Fruit fly (Drosophila melanogaster) whole organism, embryonic: Measurements from ENCODE around the gene nesd.

Source experiments
- Antp ChIP-seq: fragments of 200-800 bp; sonication (Bioruptor generic); optimal IDR thresholded peaks from 3 replicates; lab custom pipeline; 2016; ENCODE audit warnings: missing biosample characterization, missing genetic modification characterization
- Bgb ChIP-seq: fragments of 200-800 bp; sonication (Bioruptor generic); IDR thresholded peaks from 2 replicates; pipeline ENCODE4 v1.3.6; 2022; ENCODE audit warnings: missing biosample characterization, missing genetic modification characterization; ENCODE audit not compliant: partially characterized antibody
- CG10462 ChIP-seq: fragments of 200-800 bp; sonication (Bioruptor generic); optimal IDR thresholded peaks from 2 replicates; lab custom pipeline; 2016; ENCODE audit warnings: missing biosample characterization, missing genetic modification characterization
- CG10959 ChIP-seq: fragments of 200-800 bp; sonication (Bioruptor generic); IDR thresholded peaks from 2 replicates; pipeline ENCODE4 v1.3.6; 2022; ENCODE audit warnings: missing biosample characterization, missing genetic modification characterization
- CG11560 ChIP-seq: fragments of 200-800 bp; sonication (Bioruptor generic); IDR thresholded peaks from 3 replicates; pipeline ENCODE4 v1.3.6; 2022; ENCODE audit warnings: missing biosample characterization, missing genetic modification characterization
- CG13123 ChIP-seq: fragments of 200-800 bp; sonication (Bioruptor generic); optimal IDR thresholded peaks from 2 replicates; lab custom pipeline; 2016; ENCODE audit warnings: missing biosample characterization, missing genetic modification characterization
- CG14710 ChIP-seq: fragments of 200-800 bp; sonication (Bioruptor generic); optimal IDR thresholded peaks from 3 replicates; lab custom pipeline; 2019; ENCODE audit warnings: missing biosample characterization, mild to moderate bottlenecking, missing genetic modification characterization, moderate library complexity
- CG14860 ChIP-seq: fragments of 200-800 bp; sonication (Bioruptor generic); IDR thresholded peaks from 3 replicates; pipeline ENCODE4 v1.3.6; 2022; ENCODE audit warnings: missing biosample characterization, missing genetic modification characterization; ENCODE audit not compliant: partially characterized antibody
- CG14965 ChIP-seq: fragments of 200-800 bp; sonication (Bioruptor generic); optimal IDR thresholded peaks from 2 replicates; lab custom pipeline; 2016; ENCODE audit warnings: missing biosample characterization, missing genetic modification characterization, borderline replicate concordance
- CG1832 ChIP-seq: fragments of 200-800 bp; sonication (Bioruptor generic); optimal IDR thresholded peaks from 2 replicates; lab custom pipeline; 2017; ENCODE audit warnings: missing biosample characterization, mild to moderate bottlenecking, missing genetic modification characterization, inconsistent platforms
- CG32532 ChIP-seq: fragments of 200-800 bp; sonication (Bioruptor generic); IDR thresholded peaks from 2 replicates; pipeline ENCODE4 v1.3.6; 2022; ENCODE audit warnings: missing biosample characterization, missing genetic modification characterization
- CG32767 ChIP-seq: fragments of 200-800 bp; sonication (Bioruptor generic); IDR thresholded peaks from 2 replicates; pipeline ENCODE4 v1.3.6; 2022; ENCODE audit warnings: missing biosample characterization, missing genetic modification characterization
- CG33213 ChIP-seq: fragments of 200-800 bp; sonication (Bioruptor generic); optimal IDR thresholded peaks from 3 replicates; lab custom pipeline; 2016; ENCODE audit warnings: missing biosample characterization, missing genetic modification characterization
- CG34376 ChIP-seq: fragments of 200-800 bp; sonication (Bioruptor generic); optimal IDR thresholded peaks from 2 replicates; lab custom pipeline; 2018; ENCODE audit warnings: missing biosample characterization, mild to moderate bottlenecking, missing genetic modification characterization
- CG3995 ChIP-seq: fragments of 200-800 bp; sonication (Bioruptor generic); optimal IDR thresholded peaks from 3 replicates; lab custom pipeline; 2016; ENCODE audit warnings: missing biosample characterization, missing genetic modification characterization
- CG4854 ChIP-seq: fragments of 200-800 bp; sonication (Bioruptor generic); optimal IDR thresholded peaks from 2 replicates; lab custom pipeline; 2016; ENCODE audit warnings: missing biosample characterization, missing genetic modification characterization, inconsistent platforms
- CG6272 ChIP-seq: fragments of 200-800 bp; sonication (Bioruptor generic); IDR thresholded peaks from 2 replicates; pipeline ENCODE4 v1.3.6; 2022; ENCODE audit warnings: missing biosample characterization, missing genetic modification characterization
- CG6654 ChIP-seq: fragments of 200-800 bp; sonication (Bioruptor generic); optimal IDR thresholded peaks from 2 replicates; lab custom pipeline; 2017; ENCODE audit warnings: missing biosample characterization, mild to moderate bottlenecking, missing genetic modification characterization
- CG6791 ChIP-seq: fragments of 200-800 bp; sonication (Bioruptor generic); IDR thresholded peaks from 3 replicates; pipeline ENCODE4 v1.3.6; 2022; ENCODE audit warnings: missing biosample characterization, missing genetic modification characterization; ENCODE audit not compliant: partially characterized antibody
- CG8290 ChIP-seq, 3 experiments: fragments of 200-800 bp; sonication (Bioruptor generic); optimal IDR thresholded peaks; 2 replicates each; lab custom pipeline; 2016 to 2019; ENCODE audit warnings: missing biosample characterization in 3 of 3, missing genetic modification characterization in 3 of 3, mild to moderate bottlenecking in 2 of 3, moderate library complexity in 1 of 3
- CG9797 ChIP-seq: fragments of 200-800 bp; sonication (Bioruptor generic); optimal IDR thresholded peaks from 3 replicates; lab custom pipeline; 2018; ENCODE audit warnings: missing biosample characterization, mild to moderate bottlenecking, missing genetic modification characterization
- CTCF ChIP-seq: fragments of 200-800 bp; sonication (Bioruptor generic); optimal IDR thresholded peaks from 2 replicates; lab custom pipeline; 2017; ENCODE audit warnings: missing biosample characterization, mild to moderate bottlenecking, missing genetic modification characterization, moderate library complexity
- D ChIP-seq, 2 experiments: fragments of 200-800 bp in 1 of 2; fragments of >200 bp in 1 of 2; sonication (Bioruptor generic) in 1 of 2; optimal IDR thresholded peaks; 2 replicates in 1 of 2; 3 replicates in 1 of 2; lab custom pipeline; 2017; ENCODE audit warnings: mild to moderate bottlenecking in 1 of 2, missing biosample characterization in 1 of 2, missing genetic modification characterization in 1 of 2, missing genetic modification reagents in 1 of 2
- Dp ChIP-seq: fragments of 200-800 bp; sonication (Bioruptor generic); optimal IDR thresholded peaks from 2 replicates; lab custom pipeline; 2018; ENCODE audit warnings: missing biosample characterization, mild to moderate bottlenecking, missing genetic modification characterization, moderate library complexity
- Eip74EF ChIP-seq, 2 experiments: fragments of 200-800 bp in 1 of 2; fragments of >200 bp in 1 of 2; sonication (Bioruptor generic) in 1 of 2; optimal IDR thresholded peaks; 2 replicates each; lab custom pipeline; 2017 to 2019; ENCODE audit warnings: missing biosample characterization in 2 of 2, missing genetic modification characterization in 2 of 2, mild to moderate bottlenecking in 1 of 2, moderate library complexity in 1 of 2
- HLH54F ChIP-seq: fragments of 200-800 bp; sonication (Bioruptor generic); optimal IDR thresholded peaks from 3 replicates; lab custom pipeline; 2016; ENCODE audit warnings: missing biosample characterization, missing genetic modification characterization
- Hmr ChIP-seq: fragments of 200-800 bp; sonication (Bioruptor generic); optimal IDR thresholded peaks from 3 replicates; lab custom pipeline; 2017; ENCODE audit warnings: mild to moderate bottlenecking, missing biosample characterization, missing genetic modification reagents, missing genetic modification characterization
- Hr51 ChIP-seq, 2 experiments: fragments of 200-800 bp; sonication (Bioruptor generic); optimal IDR thresholded peaks; 2 replicates in 1 of 2; 3 replicates in 1 of 2; lab custom pipeline; 2016 to 2018; ENCODE audit warnings: missing biosample characterization in 2 of 2, missing genetic modification characterization in 2 of 2, mild to moderate bottlenecking in 1 of 2, moderate library complexity in 1 of 2
- NK7.1 ChIP-seq: fragments of 200-800 bp; sonication (Bioruptor generic); optimal IDR thresholded peaks from 3 replicates; lab custom pipeline; 2016; ENCODE audit warnings: missing biosample characterization, missing genetic modification characterization
- Rx ChIP-seq: fragments of 200-800 bp; sonication (Bioruptor generic); IDR thresholded peaks from 2 replicates; pipeline ENCODE4 v1.3.6; 2022; ENCODE audit warnings: missing biosample characterization, missing genetic modification characterization
- br ChIP-seq: fragments of >200 bp; optimal IDR thresholded peaks from 2 replicates; lab custom pipeline; 2017
- caup ChIP-seq: fragments of 200-800 bp; sonication (Bioruptor generic); optimal IDR thresholded peaks from 3 replicates; lab custom pipeline; 2017; ENCODE audit warnings: missing biosample characterization, mild to moderate bottlenecking, missing genetic modification characterization, moderate library complexity; ENCODE audit not compliant: severe bottlenecking
- chinmo ChIP-seq: fragments of 200-800 bp; sonication (Bioruptor generic); IDR thresholded peaks from 4 replicates; pipeline ENCODE4 v1.3.6; 2022; ENCODE audit warnings: missing biosample characterization, missing genetic modification characterization; ENCODE audit not compliant: partially characterized antibody
- dm ChIP-seq: fragments of 200-800 bp; sonication (Bioruptor generic); optimal IDR thresholded peaks from 3 replicates; lab custom pipeline; 2016; ENCODE audit warnings: missing biosample characterization, missing genetic modification characterization
- dmrt11E ChIP-seq: fragments of 200-800 bp; sonication (Bioruptor generic); optimal IDR thresholded peaks from 3 replicates; lab custom pipeline; 2018; ENCODE audit warnings: missing biosample characterization, mild to moderate bottlenecking, missing genetic modification characterization, moderate library complexity
- ftz-f1 ChIP-seq: fragments of 200-800 bp; sonication (Bioruptor generic); optimal IDR thresholded peaks from 2 replicates; lab custom pipeline; 2016; ENCODE audit warnings: missing biosample characterization, missing genetic modification characterization
- gce ChIP-seq: fragments of 200-800 bp; sonication (Bioruptor generic); IDR thresholded peaks from 3 replicates; pipeline ENCODE4 v1.3.6; 2022; ENCODE audit warnings: missing biosample characterization, missing genetic modification characterization
- gfzf ChIP-seq: fragments of 200-800 bp; sonication (Bioruptor generic); optimal IDR thresholded peaks from 2 replicates; lab custom pipeline; 2016; ENCODE audit warnings: missing biosample characterization, mild to moderate bottlenecking, missing genetic modification characterization, moderate library complexity
- klu ChIP-seq: fragments of 200-800 bp; sonication (Bioruptor generic); IDR thresholded peaks from 2 replicates; pipeline ENCODE4 v1.3.6; 2022; ENCODE audit warnings: missing biosample characterization, missing genetic modification characterization
- nerfin-1 ChIP-seq: fragments of 200-800 bp; sonication (Bioruptor generic); optimal IDR thresholded peaks from 3 replicates; lab custom pipeline; 2019; ENCODE audit warnings: missing biosample characterization, mild to moderate bottlenecking, missing genetic modification characterization, moderate library complexity
- phol ChIP-seq: fragments of 200-800 bp; sonication (Bioruptor generic); optimal IDR thresholded peaks from 3 replicates; lab custom pipeline; 2018; ENCODE audit warnings: missing biosample characterization, mild to moderate bottlenecking, missing genetic modification characterization, moderate library complexity
- pzg ChIP-seq: fragments of 200-800 bp; sonication (Bioruptor generic); optimal IDR thresholded peaks from 3 replicates; lab custom pipeline; 2018; ENCODE audit warnings: missing biosample characterization, mild to moderate bottlenecking, missing genetic modification characterization, moderate library complexity
- sens ChIP-seq: fragments of 200-800 bp; sonication (Bioruptor generic); peaks from one replicate; lab custom pipeline; 2016; ENCODE audit warnings: missing biosample characterization, missing genetic modification characterization
- sob ChIP-seq: fragments of 200-800 bp; sonication (Bioruptor generic); IDR thresholded peaks from 2 replicates; pipeline ENCODE4 v1.3.6; 2022; ENCODE audit warnings: missing biosample characterization, missing genetic modification characterization
- tin ChIP-seq: fragments of 200-800 bp; sonication (Bioruptor generic); optimal IDR thresholded peaks from 3 replicates; lab custom pipeline; 2016; ENCODE audit warnings: missing biosample characterization, missing genetic modification characterization
- zen ChIP-seq: fragments of 200-800 bp; sonication (Bioruptor generic); optimal IDR thresholded peaks from 3 replicates; lab custom pipeline; 2018; ENCODE audit warnings: missing biosample characterization, mild to moderate bottlenecking, missing genetic modification characterization, moderate library complexity

nesd gene

DNA sequence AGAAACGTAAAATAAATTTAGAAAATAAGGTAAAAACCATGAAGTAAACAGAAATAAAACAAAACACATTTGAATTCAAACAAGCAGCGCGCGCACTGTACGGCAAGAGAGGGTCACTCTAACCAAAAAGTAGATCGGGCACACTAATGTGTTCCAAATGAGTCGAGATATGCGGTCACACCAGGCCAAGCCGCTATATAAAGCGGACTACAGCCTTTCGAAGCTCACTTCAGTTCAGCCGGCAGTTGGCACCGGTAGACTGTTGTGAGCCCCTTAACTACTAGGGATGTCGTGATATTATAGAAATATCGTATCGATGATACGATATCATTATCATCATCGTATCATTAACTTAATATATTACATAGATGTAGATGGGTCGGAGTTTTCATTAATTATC lies 10.8 kb downstream of the nesd start (continued):
- TF ChIP-seq sob (GFP tag; lab: Robert Waterston, UW) (no peak), CTCF (GFP tag; lab: Kevin White, UChicago) (peak; percentile 39), CG6791 (GFP tag; lab: Robert Waterston, UW) (peak; percentile 68), CG32767 (GFP tag; lab: Robert Waterston, UW) (no peak), Eip74EF (GFP tag; optimal IDR thresholded peaks at IDR 0.05; lab: Kevin White, UChicago) (no peak), CG11560 (tag; lab: Robert Waterston, UW) (no peak), Rx (GFP tag; lab: Robert Waterston, UW) (0 out of 2 replicates have a peak, but pooled peaks have one; percentile 11), Bgb (GFP tag; lab: Robert Waterston, UW) (no peak), CG3995 (GFP tag; lab: Kevin White, UChicago) (no peak), klu (no peak), dmrt11E (no peak), caup (GFP tag; lab: Kevin White, UChicago) (no peak), D (optimal IDR thresholded peaks at IDR 0.05; lab: Kevin White, UChicago) (no peak), D (GFP tag; optimal IDR thresholded peaks at IDR 0.05; lab: Kevin White, UChicago) (no peak), CG8290 (GFP tag; optimal IDR thresholded peaks at IDR 0.05; lab: Kevin White, UChicago) (peak; percentile 38), CG8290 (tag; optimal IDR thresholded peaks at IDR 0.05; lab: Kevin White, UChicago) (peak; percentile 2 to 50), nerfin-1 (tag; lab: Kevin White, UChicago) (no peak), dm (GFP tag; lab: Kevin White, UChicago) (no peak), CG9797 (GFP tag; lab: Kevin White, UChicago) (peak; percentile 76), tin (GFP tag; lab: Kevin White, UChicago) (no peak), Dp (peak; percentile 72), chinmo (GFP tag; lab: Robert Waterston, UW) (0 out of 4 replicates have a peak, but pooled peaks have one; percentile 52), CG34376 (no peak), zen (peak; percentile 23), Antp (no peak), NK7.1 (GFP tag; lab: Kevin White, UChicago) (no peak), CG6654 (GFP tag; lab: Kevin White, UChicago) (no peak), pzg (GFP tag; lab: Kevin White, UChicago) (peak; percentile 52), gfzf (GFP tag; lab: Kevin White, UChicago) (peak; percentile 61), CG13123 (GFP tag; lab: Kevin White, UChicago) (no peak), CG14965 (GFP tag; lab: Kevin White, UChicago) (no peak), HLH54F (GFP tag; lab: Kevin White, UChicago) (no peak), phol (tag; lab: Kevin White, UChicago) (no peak), CG10959 (GFP tag; lab: Robert Waterston, UW) (no peak), ftz-f1 (GFP tag; lab: Kevin White, UChicago) (no peak), CG33213 (GFP tag; lab: Kevin White, UChicago) (peak; percentile 97), sens (GFP tag; lab: Kevin White, UChicago) (peak; percentile 62), br (lab: Kevin White, UChicago) (no peak), CG32532 (GFP tag; lab: Robert Waterston, UW) (no peak), Hmr (GFP tag; lab: Kevin White, UChicago) (peak; percentile 53), CG4854 (no peak), gce (no peak), CG1832 (no peak), CG6272 (GFP tag; lab: Robert Waterston, UW) (no peak), CG14710 (tag; lab: Kevin White, UChicago) (peak; percentile 0), CG14860 (0 out of 3 replicates have a peak, but pooled peaks have one; percentile 16), Hr51 (GFP tag; optimal IDR thresholded peaks at IDR 0.05; lab: Kevin White, UChicago) (no peak), CG10462 (GFP tag; lab: Kevin White, UChicago) (no peak)
